Fruit fly (Drosophila melanogaster) whole organism, embryonic: ENCODE measurements around the gene CG1172.
A peak's percentile ranks its signal among the peaks of the same experiment; 100 is the strongest.

Experiments used
- Atf-2 ChIP-seq: fragments of 200-800 bp; sonication (Bioruptor generic); optimal IDR thresholded peaks from 2 replicates; lab custom pipeline; 2016; ENCODE audit warnings: missing biosample characterization, missing genetic modification characterization
- Awh ChIP-seq: fragments of 200-800 bp; sonication (Bioruptor generic); IDR thresholded peaks from 2 replicates; pipeline ENCODE4, ENCODE4 v1.3.6; 2022; ENCODE audit warnings: missing biosample characterization, missing genetic modification characterization
- B-H1 ChIP-seq: fragments of 200-800 bp; sonication (Bioruptor generic); IDR thresholded peaks from 3 replicates; pipeline ENCODE4 v1.3.6; 2022; ENCODE audit warnings: missing biosample characterization, missing genetic modification characterization
- Bteb2 ChIP-seq: fragments of 200-800 bp; sonication (Bioruptor generic); optimal IDR thresholded peaks from 2 replicates; lab custom pipeline; 2016; ENCODE audit warnings: missing biosample characterization, missing genetic modification characterization
- CG10543 ChIP-seq: fragments of 200-800 bp; sonication (Bioruptor generic); optimal IDR thresholded peaks from 3 replicates; lab custom pipeline; 2017; ENCODE audit warnings: missing biosample characterization, mild to moderate bottlenecking, missing genetic modification characterization, moderate library complexity
- CG13424 ChIP-seq: fragments of 200-800 bp; sonication (Bioruptor generic); optimal IDR thresholded peaks from 2 replicates; lab custom pipeline; 2019; ENCODE audit warnings: missing biosample characterization, mild to moderate bottlenecking, missing genetic modification characterization, moderate library complexity
- CG16813 ChIP-seq: fragments of 200-800 bp; sonication (Bioruptor generic); IDR thresholded peaks from 3 replicates; pipeline ENCODE4 v1.3.6; 2022; ENCODE audit warnings: missing biosample characterization, missing genetic modification characterization; ENCODE audit not compliant: partially characterized antibody
- CG17328 ChIP-seq: fragments of 200-800 bp; sonication (Bioruptor generic); IDR thresholded peaks from 2 replicates; pipeline ENCODE4 v1.3.6; 2022; ENCODE audit warnings: missing biosample characterization, missing genetic modification characterization
- CG17385 ChIP-seq: fragments of 200-800 bp; sonication (Bioruptor generic); optimal IDR thresholded peaks from 3 replicates; lab custom pipeline; 2018; ENCODE audit warnings: missing biosample characterization, mild to moderate bottlenecking, missing genetic modification characterization
- CG18011 ChIP-seq: fragments of 200-800 bp; sonication (Bioruptor generic); optimal IDR thresholded peaks from 2 replicates; lab custom pipeline; 2017; ENCODE audit warnings: missing biosample characterization, missing genetic modification characterization, mild to moderate bottlenecking, moderate library complexity, missing genotype
- CG18262 ChIP-seq: fragments of 200-800 bp; optimal IDR thresholded peaks from 3 replicates; lab custom pipeline; 2019; ENCODE audit warnings: missing biosample characterization, mild to moderate bottlenecking, missing genetic modification characterization, moderate library complexity
- CG30403 ChIP-seq: fragments of 200-800 bp; sonication (Bioruptor generic); optimal IDR thresholded peaks from 3 replicates; lab custom pipeline; 2016; ENCODE audit warnings: missing biosample characterization, missing genetic modification characterization
- CG34422 ChIP-seq: fragments of 200-800 bp; sonication (Bioruptor generic); IDR thresholded peaks from 3 replicates; pipeline ENCODE4 v1.3.6; 2022; ENCODE audit warnings: missing biosample characterization, missing genetic modification characterization
- CG4707 ChIP-seq: fragments of 200-800 bp; sonication (Bioruptor generic); optimal IDR thresholded peaks from 2 replicates; lab custom pipeline; 2018; ENCODE audit warnings: missing biosample characterization, mild to moderate bottlenecking, missing genetic modification characterization, moderate library complexity
- CG6272 ChIP-seq: fragments of 200-800 bp; sonication (Bioruptor generic); IDR thresholded peaks from 2 replicates; pipeline ENCODE4 v1.3.6; 2022; ENCODE audit warnings: missing biosample characterization, missing genetic modification characterization
- CG7987 ChIP-seq: fragments of 200-800 bp; sonication (Bioruptor generic); optimal IDR thresholded peaks from 2 replicates; lab custom pipeline; 2018; ENCODE audit warnings: missing biosample characterization, mild to moderate bottlenecking, missing genetic modification characterization, moderate library complexity
- CG9727 ChIP-seq: fragments of 200-800 bp; sonication (Bioruptor generic); optimal IDR thresholded peaks from 3 replicates; lab custom pipeline; 2017; ENCODE audit warnings: missing biosample characterization, mild to moderate bottlenecking, missing genetic modification characterization
- CG9932 ChIP-seq: fragments of 200-800 bp; sonication (Bioruptor generic); IDR thresholded peaks from 2 replicates; pipeline ENCODE4 v1.3.6; 2022; ENCODE audit warnings: missing biosample characterization, missing genetic modification characterization
- Dad ChIP-seq: fragments of 200-800 bp; sonication (Bioruptor generic); optimal IDR thresholded peaks from 3 replicates; lab custom pipeline; 2016; ENCODE audit warnings: missing biosample characterization, missing genetic modification characterization
- E2f1 ChIP-seq: fragments of 200-800 bp; sonication (Bioruptor generic); IDR thresholded peaks from 2 replicates; pipeline ENCODE4 v1.3.6; 2022; ENCODE audit warnings: missing biosample characterization, missing genetic modification characterization
- Ets65A ChIP-seq: fragments of 200-800 bp; sonication (Bioruptor generic); peaks from one replicate; lab custom pipeline; 2016; ENCODE audit warnings: missing biosample characterization, missing genetic modification characterization
- HHEX ChIP-seq: fragments of 200-800 bp; sonication (Bioruptor generic); optimal IDR thresholded peaks from 3 replicates; lab custom pipeline; 2017; ENCODE audit warnings: missing biosample characterization, mild to moderate bottlenecking, missing genetic modification characterization, missing genetic modification reagents
- Mes4 ChIP-seq: fragments of 200-800 bp; sonication (Bioruptor generic); optimal IDR thresholded peaks from 2 replicates; lab custom pipeline; 2016; ENCODE audit warnings: missing biosample characterization, missing genetic modification characterization
- NC2β ChIP-seq: fragments of 200-800 bp; sonication (Bioruptor generic); optimal IDR thresholded peaks from 2 replicates; lab custom pipeline; 2016; ENCODE audit warnings: missing biosample characterization, missing genetic modification characterization
- NFAT ChIP-seq: fragments of 200-800 bp; sonication (Bioruptor generic); IDR thresholded peaks from 2 replicates; pipeline ENCODE4 v1.3.6; 2022; ENCODE audit warnings: missing biosample characterization, missing genetic modification characterization
- Sox100B ChIP-seq: fragments of 200-800 bp; sonication (Bioruptor generic); optimal IDR thresholded peaks from 3 replicates; lab custom pipeline; 2018; ENCODE audit warnings: missing biosample characterization, mild to moderate bottlenecking, missing genetic modification characterization
- Sox102F ChIP-seq: fragments of 200-800 bp; sonication (Bioruptor generic); optimal IDR thresholded peaks from 2 replicates; lab custom pipeline; 2018; ENCODE audit warnings: missing biosample characterization, mild to moderate bottlenecking, missing genetic modification characterization, moderate library complexity
- Sry-β ChIP-seq: fragments of 200-800 bp; sonication (Bioruptor generic); optimal IDR thresholded peaks from 2 replicates; lab custom pipeline; 2018; ENCODE audit warnings: missing biosample characterization, mild to moderate bottlenecking, missing genetic modification characterization, moderate library complexity
- TFAM ChIP-seq: fragments of 200-800 bp; sonication (Bioruptor generic); optimal IDR thresholded peaks from 2 replicates; lab custom pipeline; 2017; ENCODE audit warnings: missing biosample characterization, missing genetic modification characterization, inconsistent platforms
- Vsx1 ChIP-seq: fragments of 200-800 bp; sonication (Bioruptor generic); optimal IDR thresholded peaks from 2 replicates; lab custom pipeline; 2017; ENCODE audit warnings: missing biosample characterization, mild to moderate bottlenecking, missing genetic modification characterization, missing genetic modification reagents
- aop ChIP-seq: fragments of 200-800 bp; sonication (Bioruptor generic); IDR thresholded peaks from 2 replicates; pipeline ENCODE4 v1.3.6; 2022; ENCODE audit warnings: missing biosample characterization, missing genetic modification characterization
- chn ChIP-seq: fragments of 200-800 bp; sonication (Bioruptor generic); optimal IDR thresholded peaks from 2 replicates; lab custom pipeline; 2016; ENCODE audit warnings: missing biosample characterization, missing genetic modification characterization
- dmrt99B ChIP-seq: fragments of 200-800 bp; sonication (Bioruptor generic); optimal IDR thresholded peaks from 2 replicates; lab custom pipeline; 2018; ENCODE audit warnings: missing biosample characterization, mild to moderate bottlenecking, missing genetic modification characterization, moderate library complexity
- emc ChIP-seq: fragments of 200-800 bp; sonication (Bioruptor generic); optimal IDR thresholded peaks from 2 replicates; lab custom pipeline; 2016; ENCODE audit warnings: missing biosample characterization, missing genetic modification characterization
- en ChIP-seq: fragments of 200-800 bp; sonication (Bioruptor generic); optimal IDR thresholded peaks from 2 replicates; lab custom pipeline; 2016; ENCODE audit warnings: missing biosample characterization, missing genetic modification characterization
- gsb ChIP-seq: fragments of 200-800 bp; sonication (Bioruptor generic); IDR thresholded peaks from 2 replicates; pipeline ENCODE4 v1.3.6; 2022; ENCODE audit warnings: missing biosample characterization, missing genetic modification characterization
- gsb-n ChIP-seq: fragments of 200-800 bp; sonication (Bioruptor generic); optimal IDR thresholded peaks from 3 replicates; lab custom pipeline; 2018; ENCODE audit warnings: missing biosample characterization, mild to moderate bottlenecking, missing genetic modification characterization
- insv ChIP-seq, 2 experiments: fragments of 200-800 bp; sonication (Bioruptor generic); optimal IDR thresholded peaks; 3 replicates each; lab custom pipeline; 2016 to 2018; ENCODE audit warnings: missing biosample characterization in 2 of 2, missing genetic modification characterization in 2 of 2
- jing ChIP-seq: fragments of 200-800 bp; sonication (Bioruptor generic); optimal IDR thresholded peaks from 2 replicates; lab custom pipeline; 2018; ENCODE audit warnings: missing biosample characterization, mild to moderate bottlenecking, missing genetic modification characterization
- kay ChIP-seq: fragments of 200-800 bp; sonication (Bioruptor generic); optimal IDR thresholded peaks from 2 replicates; lab custom pipeline; 2016; ENCODE audit warnings: missing biosample characterization, missing genetic modification characterization
- lov ChIP-seq, 2 experiments: fragments of 200-800 bp in 1 of 2; fragments of >200 bp in 1 of 2; sonication (Bioruptor generic) in 1 of 2; IDR thresholded peaks in 1 of 2; optimal IDR thresholded peaks in 1 of 2; 2 replicates in 1 of 2; 3 replicates in 1 of 2; pipeline versions ENCODE4 v1.3.6 to Lab custom; 2017 to 2022; ENCODE audit warnings: missing biosample characterization in 1 of 2, missing genetic modification characterization in 1 of 2
- maf-S ChIP-seq: fragments of 200-800 bp; sonication (Bioruptor generic); optimal IDR thresholded peaks from 2 replicates; lab custom pipeline; 2016; ENCODE audit warnings: missing biosample characterization, missing genetic modification characterization
- pzg ChIP-seq: fragments of 200-800 bp; sonication (Bioruptor generic); optimal IDR thresholded peaks from 3 replicates; lab custom pipeline; 2018; ENCODE audit warnings: missing biosample characterization, mild to moderate bottlenecking, missing genetic modification characterization, moderate library complexity
- scrt ChIP-seq: fragments of 200-800 bp; sonication (Bioruptor generic); optimal IDR thresholded peaks from 2 replicates; lab custom pipeline; 2018; ENCODE audit warnings: missing biosample characterization, mild to moderate bottlenecking, missing genetic modification characterization, moderate library complexity
- tgo ChIP-seq: fragments of 200-800 bp; sonication (Bioruptor generic); IDR thresholded peaks from 3 replicates; pipeline ENCODE4 v1.3.6; 2022; ENCODE audit warnings: missing biosample characterization, missing genetic modification characterization
- ttk ChIP-seq: fragments of 200-800 bp; sonication (Bioruptor generic); IDR thresholded peaks from 2 replicates; pipeline ENCODE4 v2.1.2; 2022; ENCODE audit warnings: missing biosample characterization, missing genetic modification characterization
- twi ChIP-seq: fragments of 200-800 bp; optimal IDR thresholded peaks from 2 replicates; lab custom pipeline; 2019; ENCODE audit warnings: missing biosample characterization, mild to moderate bottlenecking, missing genetic modification characterization, moderate library complexity
- usp ChIP-seq: fragments of >200 bp; optimal IDR thresholded peaks from 2 replicates; lab custom pipeline; 2017; ENCODE audit warnings: missing biosample characterization, missing genetic modification characterization
- wdn ChIP-seq: fragments of 200-800 bp; sonication (Bioruptor generic); IDR thresholded peaks from 2 replicates; pipeline ENCODE4 v1.3.6; 2022; ENCODE audit warnings: missing biosample characterization, missing genetic modification characterization
- wor ChIP-seq: fragments of 200-800 bp; sonication (Bioruptor generic); IDR thresholded peaks from 2 replicates; pipeline ENCODE4 v1.3.6; 2022; ENCODE audit warnings: missing biosample characterization, missing genetic modification characterization

CG1172 gene

dm6 chr3R:5361681-5362319, 31.9 kb upstream of the CG1172 start (continued):
- no peak for TF ChIP-seq TFAM
- TF ChIP-seq NC2β (GFP tag; lab: Kevin White, UChicago), result peak; percentile 58
- peak; percentile 38 for TF ChIP-seq Mes4
- peak; percentile 74 for TF ChIP-seq CG17385 (GFP tag; lab: Kevin White, UChicago)
- peak; percentile 76 for TF ChIP-seq ttk
- TF ChIP-seq chn (GFP tag; lab: Kevin White, UChicago), result peak; percentile 65
- TF ChIP-seq twi (tag; lab: Kevin White, UChicago), result peak; percentile 12
- TF ChIP-seq lov (optimal IDR thresholded peaks at IDR 0.05; lab: Kevin White, UChicago), result no peak
- TF ChIP-seq lov (GFP tag; IDR thresholded peaks at IDR 0.05; lab: Robert Waterston, UW), result no peak
- peak; percentile 54 for TF ChIP-seq en (GFP tag; lab: Kevin White, UChicago)
- TF ChIP-seq dmrt99B (tag; lab: Kevin White, UChicago), result peak; percentile 88
- no peak for TF ChIP-seq usp (GFP tag; lab: Kevin White, UChicago)
- peak; percentile 70 for TF ChIP-seq CG7987 (GFP tag; lab: Kevin White, UChicago)
- TF ChIP-seq jing (GFP tag; lab: Kevin White, UChicago), result peak; percentile 62
- peak; percentile 76 for TF ChIP-seq CG13424
- peak; percentile 78 for TF ChIP-seq Dad (GFP tag; lab: Kevin White, UChicago)
- TF ChIP-seq Awh (GFP tag; lab: Robert Waterston, UW), result peak; percentile 70
- peak; percentile 81 for TF ChIP-seq CG30403 (GFP tag; lab: Kevin White, UChicago)
- TF ChIP-seq emc (GFP tag; lab: Kevin White, UChicago), result peak; percentile 59
- no peak for TF ChIP-seq insv (GFP tag; optimal IDR thresholded peaks at IDR 0.05; lab: Kevin White, UChicago)
- TF ChIP-seq wor (GFP tag; lab: Robert Waterston, UW), result peak; percentile 42; the same call in 1 of the 2 replicates
- peak; percentile 81 for TF ChIP-seq tgo
- TF ChIP-seq scrt, result no peak
- TF ChIP-seq CG17328, result peak; percentile 84
- peak; percentile 56 for TF ChIP-seq gsb-n (tag; lab: Kevin White, UChicago)
- peak; percentile 83; the same call in 2 of the 3 replicates for TF ChIP-seq B-H1 (GFP tag; lab: Robert Waterston, UW)
- no peak for TF ChIP-seq CG16813
- peak; percentile 82 for TF ChIP-seq NFAT (GFP tag; lab: Robert Waterston, UW)
- peak; percentile 81 for TF ChIP-seq E2f1 (GFP tag; lab: Robert Waterston, UW)
- peak; percentile 76 for TF ChIP-seq HHEX (GFP tag; lab: Kevin White, UChicago)
- TF ChIP-seq pzg (GFP tag; lab: Kevin White, UChicago), result no peak
- TF ChIP-seq CG18011, result peak; percentile 38
- TF ChIP-seq gsb (GFP tag; lab: Robert Waterston, UW), result peak; percentile 80
- peak; percentile 97 for TF ChIP-seq Ets65A
- TF ChIP-seq Sox102F, result peak; percentile 88
- peak; percentile 85 for TF ChIP-seq kay (GFP tag; lab: Kevin White, UChicago)
- peak; percentile 66 for TF ChIP-seq CG9727 (GFP tag; lab: Kevin White, UChicago)
- peak; percentile 62 for TF ChIP-seq Vsx1
- TF ChIP-seq aop (GFP tag; lab: Robert Waterston, UW), result 0 out of 2 replicates have a peak, but pooled peaks have one; percentile 15
- TF ChIP-seq CG18262 (tag; lab: Kevin White, UChicago), result peak; percentile 81
- peak; percentile 40 for TF ChIP-seq CG4707 (GFP tag; lab: Kevin White, UChicago)
- TF ChIP-seq Sry-β, result no peak
- peak; percentile 93 for TF ChIP-seq CG9932
- TF ChIP-seq Atf-2 (GFP tag; lab: Kevin White, UChicago), result peak; percentile 59
- peak; percentile 72 for TF ChIP-seq wdn
- peak; percentile 72 for TF ChIP-seq maf-S (GFP tag; lab: Kevin White, UChicago)
- peak; percentile 83 for TF ChIP-seq Bteb2
- TF ChIP-seq CG10543 (GFP tag; lab: Kevin White, UChicago), result peak; percentile 28
- TF ChIP-seq Sox100B (GFP tag; lab: Kevin White, UChicago), result no peak
- TF ChIP-seq CG34422 (GFP tag; lab: Robert Waterston, UW), result peak; percentile 87
- peak; percentile 69 for TF ChIP-seq CG6272 (GFP tag; lab: Robert Waterston, UW)
